Worm (Caenorhabditis elegans) whole organism, L4 larva: ENCODE results near the gene Y69A2AR.25.

Source experiments
- D1046.2 ChIP-seq: fragments of 200-800 bp; sonication (Bioruptor generic); IDR thresholded peaks from 2 replicates; pipeline ENCODE4 v1.3.6; 2022; ENCODE audit warnings: missing genetic modification characterization, missing compliant biosample characterization
- F37D6.2 ChIP-seq: sonication (generic microtip); optimal IDR thresholded peaks from 2 replicates; lab custom pipeline; 2016; ENCODE audit warnings: mild to moderate bottlenecking, missing genetic modification characterization, missing compliant biosample characterization
- F44E2.7 ChIP-seq: fragments of 200-800 bp; sonication (Bioruptor generic); IDR thresholded peaks from 2 replicates; pipeline ENCODE4 v2.1.2; 2022; ENCODE audit warnings: missing genetic modification characterization, missing compliant biosample characterization
- F49E8.2 ChIP-seq: sonication (generic microtip); optimal IDR thresholded peaks from 2 replicates; lab custom pipeline; 2016; ENCODE audit warnings: missing compliant biosample characterization, mild to moderate bottlenecking, missing genetic modification characterization, borderline replicate concordance
- T20F7.1 ChIP-seq: fragments of 200-800 bp; sonication (Bioruptor generic); optimal IDR thresholded peaks from 2 replicates; lab custom pipeline; 2018; ENCODE audit warnings: mild to moderate bottlenecking, missing genetic modification characterization, missing compliant biosample characterization
- Y5F2A.4 ChIP-seq: fragments of 200-800 bp; sonication (Bioruptor generic); optimal IDR thresholded peaks from 2 replicates; lab custom pipeline; 2018; ENCODE audit warnings: mild to moderate bottlenecking, missing genetic modification characterization, missing compliant biosample characterization
- Y75B8A.6 ChIP-seq: fragments of 200-800 bp; sonication (Bioruptor generic); IDR thresholded peaks from 2 replicates; pipeline ENCODE4 v1.3.6; 2022; ENCODE audit warnings: missing genetic modification reagents, missing genetic modification characterization, missing compliant biosample characterization
- aha-1 ChIP-seq: fragments of 150-350 bp; peaks from one replicate; lab custom pipeline; 2014; ENCODE audit warnings: missing biosample characterization, missing genetic modification characterization
- ceh-28 ChIP-seq: fragments of 150-350 bp; optimal IDR thresholded peaks from 2 replicates; lab custom pipeline; 2014; ENCODE audit warnings: missing biosample characterization, missing genetic modification reagents, missing genetic modification characterization
- ceh-82 ChIP-seq: sonication (generic microtip); optimal IDR thresholded peaks from 2 replicates; lab custom pipeline; 2017; ENCODE audit warnings: missing biosample characterization, missing genetic modification characterization
- ces-1 ChIP-seq: fragments of 150-350 bp; sonication (generic microtip); optimal IDR thresholded peaks from 4 replicates; lab custom pipeline; 2014; ENCODE audit warnings: missing biosample characterization, missing genetic modification reagents, missing genetic modification characterization
- cey-2 ChIP-seq: sonication (generic microtip); optimal IDR thresholded peaks from 3 replicates; lab custom pipeline; 2017; ENCODE audit warnings: missing genetic modification characterization, mild to moderate bottlenecking, missing compliant biosample characterization, antibody characterized with exemption, borderline replicate concordance; ENCODE audit not compliant: insufficient read depth
- dmd-8 ChIP-seq: fragments of 200-800 bp; sonication (Bioruptor generic); IDR thresholded peaks from 2 replicates; pipeline ENCODE4 v1.3.6; 2022; ENCODE audit warnings: missing genetic modification characterization, missing compliant biosample characterization
- dve-1 ChIP-seq: sonication (generic microtip); optimal IDR thresholded peaks from 2 replicates; lab custom pipeline; 2017; ENCODE audit warnings: antibody characterized with exemption, mild to moderate bottlenecking, missing genetic modification characterization, missing compliant biosample characterization; ENCODE audit not compliant: insufficient read depth
- egl-43 ChIP-seq: fragments of 200-800 bp; sonication (Bioruptor generic); IDR thresholded peaks from 2 replicates; pipeline ENCODE4 v1.3.6; 2022; ENCODE audit warnings: missing genetic modification reagents, missing genetic modification characterization, missing compliant biosample characterization
- fkh-10 ChIP-seq: fragments of 150-350 bp; optimal IDR thresholded peaks from 2 replicates; lab custom pipeline; 2014; ENCODE audit warnings: missing biosample characterization, missing genetic modification reagents, missing genetic modification characterization
- hmg-1.1 ChIP-seq: fragments of 200-800 bp; sonication (Bioruptor generic); IDR thresholded peaks from 2 replicates; pipeline ENCODE4 v1.3.6; 2022; ENCODE audit warnings: missing genetic modification reagents, missing genetic modification characterization, missing compliant biosample characterization
- lin-13 ChIP-seq: fragments of 150-350 bp; optimal IDR thresholded peaks from 2 replicates; lab custom pipeline; 2014; ENCODE audit warnings: missing biosample characterization, missing genetic modification reagents, missing genetic modification characterization
- lin-15B ChIP-seq: fragments of 150-350 bp; sonication (generic microtip); optimal IDR thresholded peaks from 3 replicates; lab custom pipeline; 2014; ENCODE audit warnings: missing biosample characterization, missing genetic modification characterization
- lir-3 ChIP-seq: sonication (generic microtip); optimal IDR thresholded peaks from 2 replicates; lab custom pipeline; 2016; ENCODE audit warnings: mild to moderate bottlenecking, missing genetic modification characterization, missing compliant biosample characterization
- madf-5 ChIP-seq, 2 experiments: fragments of 200-800 bp; sonication (Bioruptor generic); IDR thresholded peaks; 2 replicates each; pipeline ENCODE4 v1.3.6; 2022; ENCODE audit warnings: missing compliant biosample characterization in 2 of 2, missing genetic modification characterization in 2 of 2
- mdt-29 ChIP-seq: fragments of 200-800 bp; sonication (Bioruptor generic); IDR thresholded peaks from 2 replicates; pipeline ENCODE4 v1.3.6; 2022; ENCODE audit warnings: missing genetic modification reagents, missing genetic modification characterization, missing compliant biosample characterization
- nhr-102 ChIP-seq: sonication (generic microtip); optimal IDR thresholded peaks from 2 replicates; lab custom pipeline; 2016; ENCODE audit warnings: mild to moderate bottlenecking, missing genetic modification characterization, moderate library complexity, missing compliant biosample characterization
- nhr-11 ChIP-seq: fragments of 150-350 bp; optimal IDR thresholded peaks from 2 replicates; lab custom pipeline; 2014; ENCODE audit warnings: missing biosample characterization, missing genetic modification characterization
- nhr-111 ChIP-seq: fragments of 200-800 bp; sonication (Bioruptor generic); optimal IDR thresholded peaks from 2 replicates; lab custom pipeline; 2018; ENCODE audit warnings: mild to moderate bottlenecking, missing genetic modification characterization, missing compliant biosample characterization
- nhr-237 ChIP-seq: sonication (generic microtip); optimal IDR thresholded peaks from 2 replicates; lab custom pipeline; 2017; ENCODE audit warnings: missing biosample characterization, missing genetic modification characterization
- nhr-28 ChIP-seq: fragments of 150-350 bp; optimal IDR thresholded peaks from 2 replicates; lab custom pipeline; 2014; ENCODE audit warnings: missing biosample characterization, missing genetic modification characterization
- nhr-42 ChIP-seq: fragments of 200-800 bp; sonication (Bioruptor generic); IDR thresholded peaks from 2 replicates; pipeline ENCODE4 v1.3.6; 2022; ENCODE audit warnings: missing genetic modification characterization, missing compliant biosample characterization
- nhr-48 ChIP-seq: sonication (generic microtip); optimal IDR thresholded peaks from 2 replicates; lab custom pipeline; 2016; ENCODE audit warnings: mild to moderate bottlenecking, missing genetic modification characterization, missing compliant biosample characterization
- pha-4 ChIP-seq, 2 experiments: fragments of 150-350 bp in 1 of 2; fragments of 200-800 bp in 1 of 2; sonication (Bioruptor generic) in 1 of 2; IDR thresholded peaks in 1 of 2; optimal IDR thresholded peaks in 1 of 2; 2 replicates each; pipeline versions ENCODE4 v1.3.6 to Lab custom; 2014 to 2022; ENCODE audit warnings: missing genetic modification characterization in 2 of 2, missing genetic modification reagents in 2 of 2, missing biosample characterization in 1 of 2, missing compliant biosample characterization in 1 of 2
- php-3 ChIP-seq: fragments of 200-800 bp; sonication (Bioruptor generic); IDR thresholded peaks from 2 replicates; pipeline ENCODE4 v1.3.6; 2022; ENCODE audit warnings: missing genetic modification reagents, missing genetic modification characterization, missing compliant biosample characterization
- pqm-1 ChIP-seq: sonication (generic microtip); optimal IDR thresholded peaks from 2 replicates; lab custom pipeline; 2017; ENCODE audit warnings: missing biosample characterization, missing genetic modification characterization
- saeg-2 ChIP-seq: fragments of 200-800 bp; sonication (Bioruptor generic); IDR thresholded peaks from 2 replicates; pipeline ENCODE4 v1.3.6; 2022; ENCODE audit warnings: missing genetic modification reagents, missing genetic modification characterization, missing compliant biosample characterization
- sdz-12 ChIP-seq: fragments of 200-800 bp; sonication (Bioruptor generic); optimal IDR thresholded peaks from 2 replicates; lab custom pipeline; 2018; ENCODE audit warnings: mild to moderate bottlenecking, missing genetic modification characterization, missing compliant biosample characterization
- set-16 ChIP-seq: fragments of 200-800 bp; sonication (Bioruptor generic); IDR thresholded peaks from 2 replicates; pipeline ENCODE4 v1.3.6; 2022; ENCODE audit warnings: missing genetic modification reagents, missing genetic modification characterization, missing compliant biosample characterization
- skn-1 ChIP-seq: fragments of 150-350 bp; optimal IDR thresholded peaks from 2 replicates; lab custom pipeline; 2014; ENCODE audit warnings: missing biosample characterization, missing genetic modification characterization
- spr-1 ChIP-seq: sonication (generic microtip); optimal IDR thresholded peaks from 2 replicates; lab custom pipeline; 2016; ENCODE audit warnings: mild to moderate bottlenecking, missing genetic modification characterization, missing compliant biosample characterization
- vab-7 ChIP-seq: fragments of 200-800 bp; sonication (Bioruptor generic); IDR thresholded peaks from 2 replicates; pipeline ENCODE4 v1.3.6; 2022; ENCODE audit warnings: missing genetic modification reagents, missing genetic modification characterization, missing compliant biosample characterization
- ztf-11 ChIP-seq: fragments of 150-350 bp; optimal IDR thresholded peaks from 2 replicates; lab custom pipeline; 2014; ENCODE audit warnings: missing biosample characterization, missing genetic modification characterization
- ztf-7 ChIP-seq: fragments of 150-350 bp; optimal IDR thresholded peaks from 2 replicates; lab custom pipeline; 2014; ENCODE audit warnings: missing biosample characterization, missing genetic modification characterization

Gene Y69A2AR.25

DNA sequence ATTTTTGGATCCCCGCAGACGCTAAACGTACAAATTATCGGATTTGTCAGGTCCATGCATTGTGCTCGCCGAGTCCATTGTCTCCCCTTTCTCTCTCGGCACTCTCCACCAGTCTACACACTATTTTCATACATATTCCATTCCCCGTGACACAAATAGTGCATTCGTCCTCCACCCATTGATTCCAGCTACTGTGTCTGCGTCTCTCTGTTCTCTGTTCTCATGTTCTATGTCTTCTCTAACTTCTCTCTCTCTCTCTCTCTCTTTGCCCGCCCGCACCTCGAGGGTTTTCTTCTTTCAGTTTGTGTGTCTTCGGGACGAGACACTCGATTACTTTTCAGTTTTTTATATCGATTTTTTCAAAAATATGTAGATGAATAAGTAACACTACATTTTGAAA is 31.5 kb upstream of the Y69A2AR.25 start (continued):
- TF ChIP-seq Y75B8A.6 (GFP tag; lab: Robert Waterston, UW) (no peak), ztf-11 (tag; lab: Kevin White, UChicago) (no peak), pqm-1 (tag; lab: Kevin White, UChicago) (peak; percentile 35)
- TF ChIP-seq, all 104 proteins: peak for 42

DNA sequence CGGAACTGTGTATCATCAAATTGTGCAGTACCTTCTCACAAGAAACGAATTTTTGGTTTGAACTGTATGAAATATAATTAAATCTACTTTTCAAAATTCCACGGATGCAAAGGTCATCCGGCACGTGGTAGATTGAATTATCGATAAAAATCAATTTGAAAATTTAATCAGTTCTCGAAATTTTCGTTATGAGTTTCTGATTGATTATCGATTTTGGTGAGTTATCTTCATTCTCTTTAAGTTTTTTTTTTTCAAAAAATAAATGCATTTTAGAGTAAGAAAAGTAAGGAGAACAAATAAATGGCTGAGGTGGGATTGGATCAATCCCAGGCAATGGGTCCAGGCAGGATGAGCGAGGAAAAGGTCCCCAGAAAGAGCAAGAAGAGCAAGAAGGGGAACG is 29.2 kb upstream of the Y69A2AR.25 start, which contains the start of gene Y69A2AR.47:
Gene Y69A2AR.47 (plus strand): TSS at position 301 of the 400 bp plus-strand sequence.
- no peak for TF ChIP-seq fkh-10
- TF ChIP-seq madf-5 (GFP tag; IDR thresholded peaks at IDR 0.05; lab: Robert Waterston, UW): no peak

DNA sequence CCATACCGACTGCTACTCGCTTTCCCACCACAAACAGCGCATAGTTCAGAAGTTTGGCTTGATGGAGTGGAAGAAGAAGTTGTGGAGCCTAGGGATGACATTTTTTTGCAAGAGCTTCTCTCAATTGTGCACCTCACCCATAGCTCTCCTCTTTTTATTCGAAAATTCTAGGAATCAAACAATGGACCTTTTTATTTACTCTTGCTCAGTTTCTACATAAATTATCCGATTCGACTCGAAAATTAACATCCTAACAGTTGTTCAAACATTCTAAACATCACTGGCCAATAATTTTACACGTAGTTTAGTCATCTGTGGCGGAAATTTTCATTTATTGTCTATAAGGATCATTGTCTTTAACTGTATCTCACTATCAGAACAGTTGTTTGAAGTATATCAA is 13.3 kb upstream of the Y69A2AR.25 start, which contains the start of gene nhr-242:
Gene nhr-242 (minus strand): TSS at position 101 of the 400 bp plus-strand sequence.
- TF ChIP-seq ces-1 (GFP tag; lab: Kevin White, UChicago) (no peak), vab-7 (no peak), ztf-7 (tag; lab: Kevin White, UChicago) (no peak), hmg-1.1 (GFP tag; lab: Robert Waterston, UW) (no peak), F44E2.7 (GFP tag; lab: Robert Waterston, UW) (no peak), ceh-28 (tag; lab: Kevin White, UChicago) (no peak)

DNA sequence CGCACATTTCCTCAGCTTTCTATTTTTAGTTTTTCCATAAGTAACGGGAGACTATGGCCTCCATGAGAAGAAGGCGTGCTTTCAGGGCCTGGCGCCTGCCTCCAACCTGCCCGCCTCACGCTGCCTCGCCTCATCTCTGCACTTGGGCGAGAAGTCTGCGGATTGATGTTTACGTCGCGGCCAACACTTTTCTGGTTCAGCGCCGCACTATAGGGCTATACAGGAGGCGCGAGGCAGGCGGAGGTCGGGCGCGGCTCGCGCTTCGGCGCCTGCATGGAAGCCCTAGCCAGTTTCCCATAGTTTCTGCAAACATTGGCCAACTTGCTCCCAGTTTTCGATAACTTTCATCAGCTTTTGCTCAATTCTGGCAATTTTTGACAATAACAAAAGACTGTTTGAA is 5.0 kb upstream of the Y69A2AR.25 start:
- TF ChIP-seq dmd-8 (0 out of 2 replicates have a peak, but pooled peaks have one; percentile 31), set-16 (peak; percentile 91), egl-43 (peak; percentile 48; the same call in 1 of the 2 replicates), spr-1 (tag; lab: Kevin White, UChicago) (no peak), skn-1 (tag; lab: Kevin White, UChicago) (no peak), lin-15B (no peak), nhr-102 (tag; lab: Kevin White, UChicago) (no peak), lir-3 (tag; lab: Kevin White, UChicago) (no peak), lin-13 (GFP tag; lab: Kevin White, UChicago) (no peak), D1046.2 (no peak), Y5F2A.4 (GFP tag; lab: Kevin White, UChicago) (no peak), pha-4 (GFP tag; IDR thresholded peaks at IDR 0.05; lab: Robert Waterston, UW) (peak; percentile 29; the same call in 1 of the 2 replicates), pha-4 (tag; optimal IDR thresholded peaks at IDR 0.05; lab: Kevin White, UChicago) (no peak), F49E8.2 (no peak), nhr-48 (no peak), nhr-42 (0 out of 2 replicates have a peak, but pooled peaks have one; percentile 10), aha-1 (tag; lab: Kevin White, UChicago) (peak; percentile 62), nhr-11 (no peak), nhr-237 (tag; lab: Kevin White, UChicago) (no peak), T20F7.1 (GFP tag; lab: Kevin White, UChicago) (no peak), ceh-82 (tag; lab: Kevin White, UChicago) (no peak), saeg-2 (GFP tag; lab: Robert Waterston, UW) (0 out of 2 replicates have a peak, but pooled peaks have one; percentile 53), F37D6.2 (tag; lab: Kevin White, UChicago) (no peak), php-3 (GFP tag; lab: Robert Waterston, UW) (no peak), dve-1 (tag; lab: Kevin White, UChicago) (no peak), hmg-1.1 (GFP tag; lab: Robert Waterston, UW) (no peak), nhr-28 (tag; lab: Kevin White, UChicago) (no peak), mdt-29 (GFP tag; lab: Robert Waterston, UW) (no peak), cey-2 (tag; lab: Kevin White, UChicago) (no peak), sdz-12 (no peak), nhr-111 (GFP tag; lab: Kevin White, UChicago) (no peak)
